Fruit fly (Drosophila melanogaster) whole organism, prepupa: ENCODE measurements around the gene kon.
A peak's percentile ranks its signal among the peaks of the same experiment; 100 is the strongest.

ENCODE experiments used
- Blimp-1 ChIP-seq: fragments of 200-800 bp; sonication (Bioruptor generic); optimal IDR thresholded peaks from 3 replicates; lab custom pipeline; 2017; ENCODE audit warnings: missing biosample characterization, missing genetic modification characterization, mild to moderate bottlenecking, moderate library complexity, missing genetic modification reagents
- CG11294 ChIP-seq: fragments of 200-800 bp; sonication (Bioruptor generic); IDR thresholded peaks from 2 replicates; pipeline ENCODE4 v1.3.6; 2022; ENCODE audit warnings: missing biosample characterization, missing genetic modification characterization
- CG11762 ChIP-seq: fragments of 200-800 bp; sonication (Bioruptor generic); optimal IDR thresholded peaks from 3 replicates; lab custom pipeline; 2016; ENCODE audit warnings: missing biosample characterization, missing genetic modification characterization; ENCODE audit not compliant: insufficient read depth
- CG15336 ChIP-seq: fragments of 200-800 bp; sonication (Bioruptor generic); IDR thresholded peaks from 2 replicates; pipeline ENCODE4 v1.3.6; 2022; ENCODE audit warnings: missing biosample characterization, missing genetic modification characterization
- CG1621 ChIP-seq: fragments of 200-800 bp; sonication (Bioruptor generic); optimal IDR thresholded peaks from 3 replicates; lab custom pipeline; 2018; ENCODE audit warnings: missing biosample characterization, mild to moderate bottlenecking, missing genetic modification characterization
- CG16779 ChIP-seq: fragments of 200-800 bp; sonication (Bioruptor generic); optimal IDR thresholded peaks from 3 replicates; lab custom pipeline; 2017; ENCODE audit warnings: missing biosample characterization, mild to moderate bottlenecking, missing genetic modification characterization
- CG3032 ChIP-seq: fragments of 200-800 bp; optimal IDR thresholded peaks from 2 replicates; lab custom pipeline; 2019; ENCODE audit warnings: missing biosample characterization, mild to moderate bottlenecking, missing genetic modification characterization, moderate library complexity
- CG31627 ChIP-seq: fragments of 200-800 bp; sonication (Bioruptor generic); optimal IDR thresholded peaks from 3 replicates; lab custom pipeline; 2016; ENCODE audit warnings: missing biosample characterization, missing genetic modification characterization
- CG32006 ChIP-seq: fragments of 200-800 bp; sonication (Bioruptor generic); optimal IDR thresholded peaks from 3 replicates; lab custom pipeline; 2017; ENCODE audit warnings: missing biosample characterization, mild to moderate bottlenecking, missing genetic modification characterization
- CG3919 ChIP-seq: fragments of 200-800 bp; sonication (Bioruptor generic); optimal IDR thresholded peaks from 3 replicates; lab custom pipeline; 2016; ENCODE audit warnings: missing biosample characterization, missing genetic modification characterization
- CG4318 ChIP-seq: fragments of 200-800 bp; sonication (Bioruptor generic); optimal IDR thresholded peaks from 3 replicates; lab custom pipeline; 2017; ENCODE audit warnings: missing biosample characterization, mild to moderate bottlenecking, missing genetic modification characterization
- CG6163 ChIP-seq: fragments of 200-800 bp; sonication (Bioruptor generic); IDR thresholded peaks from 3 replicates; pipeline ENCODE4 v1.3.6; 2022; ENCODE audit warnings: missing biosample characterization, missing genetic modification characterization
- CG6792 ChIP-seq: fragments of 200-800 bp; sonication (Bioruptor generic); optimal IDR thresholded peaks from 3 replicates; lab custom pipeline; 2016; ENCODE audit warnings: missing biosample characterization, missing genetic modification characterization
- CG6808 ChIP-seq: fragments of 200-800 bp; sonication (Bioruptor generic); optimal IDR thresholded peaks from 3 replicates; lab custom pipeline; 2017; ENCODE audit warnings: missing biosample characterization, missing genetic modification characterization, mild to moderate bottlenecking, moderate library complexity, missing genetic modification reagents
- CG6854 ChIP-seq: fragments of 200-800 bp; sonication (Bioruptor generic); optimal IDR thresholded peaks from 2 replicates; lab custom pipeline; 2017; ENCODE audit warnings: missing biosample characterization, mild to moderate bottlenecking, missing genetic modification characterization
- CG7368 ChIP-seq: fragments of 200-800 bp; sonication (Bioruptor generic); optimal IDR thresholded peaks from 3 replicates; lab custom pipeline; 2016; ENCODE audit warnings: missing biosample characterization, missing genetic modification characterization
- CG8119 ChIP-seq: fragments of 200-800 bp; sonication (Bioruptor generic); IDR thresholded peaks from 3 replicates; pipeline ENCODE4 v1.3.6; 2022; ENCODE audit warnings: missing biosample characterization, missing genetic modification characterization
- Eip75B ChIP-seq: fragments of 200-800 bp; sonication (Bioruptor generic); optimal IDR thresholded peaks from 3 replicates; lab custom pipeline; 2016; ENCODE audit warnings: missing biosample characterization, missing genetic modification characterization
- Eip78C ChIP-seq: fragments of 200-800 bp; sonication (Bioruptor generic); peaks from one replicate; lab custom pipeline; 2016; ENCODE audit warnings: missing biosample characterization, missing genetic modification characterization
- Eip93F ChIP-seq: fragments of 200-800 bp; sonication (Bioruptor generic); optimal IDR thresholded peaks from 2 replicates; lab custom pipeline; 2016; ENCODE audit warnings: missing biosample characterization, mild to moderate bottlenecking, missing genetic modification characterization
- Ets21C ChIP-seq: fragments of 200-800 bp; sonication (Bioruptor generic); optimal IDR thresholded peaks from 3 replicates; lab custom pipeline; 2016; ENCODE audit warnings: missing biosample characterization, missing genetic modification characterization
- Gug ChIP-seq: fragments of 200-800 bp; sonication (Bioruptor generic); IDR thresholded peaks from 2 replicates; pipeline ENCODE4 v1.3.6; 2022; ENCODE audit warnings: missing biosample characterization, missing genetic modification characterization
- Hr39 ChIP-seq: fragments of 200-800 bp; sonication (Bioruptor generic); optimal IDR thresholded peaks from 2 replicates; lab custom pipeline; 2016; ENCODE audit warnings: missing biosample characterization, missing genetic modification characterization
- Hr4 ChIP-seq: fragments of 200-800 bp; sonication (Bioruptor generic); optimal IDR thresholded peaks from 3 replicates; lab custom pipeline; 2016; ENCODE audit warnings: missing biosample characterization, missing genetic modification characterization
- Met ChIP-seq: fragments of 200-800 bp; sonication (Bioruptor generic); optimal IDR thresholded peaks from 3 replicates; lab custom pipeline; 2016; ENCODE audit warnings: missing biosample characterization, missing genetic modification characterization
- OdsH ChIP-seq: fragments of 200-800 bp; sonication (Bioruptor generic); optimal IDR thresholded peaks from 3 replicates; lab custom pipeline; 2016; ENCODE audit warnings: missing biosample characterization, missing genetic modification characterization
- Smox ChIP-seq: fragments of 200-800 bp; sonication (Bioruptor generic); optimal IDR thresholded peaks from 3 replicates; lab custom pipeline; 2016; ENCODE audit warnings: missing biosample characterization, missing genetic modification characterization
- Sox102F ChIP-seq: fragments of 200-800 bp; sonication (Bioruptor generic); optimal IDR thresholded peaks from 2 replicates; lab custom pipeline; 2016; ENCODE audit warnings: missing biosample characterization, mild to moderate bottlenecking, missing genetic modification characterization
- Sox14 ChIP-seq: fragments of 200-800 bp; sonication (Bioruptor generic); optimal IDR thresholded peaks from 3 replicates; lab custom pipeline; 2016; ENCODE audit warnings: missing biosample characterization, missing genetic modification characterization
- achi ChIP-seq: fragments of 200-800 bp; sonication (Bioruptor generic); optimal IDR thresholded peaks from 3 replicates; lab custom pipeline; 2016; ENCODE audit warnings: missing biosample characterization, missing genetic modification characterization
- cyc ChIP-seq: fragments of 200-800 bp; sonication (Bioruptor generic); optimal IDR thresholded peaks from 3 replicates; lab custom pipeline; 2016; ENCODE audit warnings: missing biosample characterization, missing genetic modification characterization
- esn ChIP-seq: fragments of 200-800 bp; sonication (Bioruptor generic); optimal IDR thresholded peaks from 2 replicates; lab custom pipeline; 2016; ENCODE audit warnings: missing biosample characterization, mild to moderate bottlenecking, missing genetic modification characterization, moderate library complexity
- fd59A ChIP-seq: fragments of 200-800 bp; sonication (Bioruptor generic); optimal IDR thresholded peaks from 2 replicates; lab custom pipeline; 2017; ENCODE audit warnings: missing biosample characterization, mild to moderate bottlenecking, missing genetic modification characterization, missing genetic modification reagents
- fd85E ChIP-seq: fragments of 200-800 bp; sonication (Bioruptor generic); optimal IDR thresholded peaks from 3 replicates; lab custom pipeline; 2016; ENCODE audit warnings: missing biosample characterization, missing genetic modification characterization
- fkh ChIP-seq: fragments of 200-800 bp; sonication (Bioruptor generic); optimal IDR thresholded peaks from 3 replicates; lab custom pipeline; 2017; ENCODE audit warnings: missing biosample characterization, mild to moderate bottlenecking, missing genetic modification characterization, moderate library complexity
- lz ChIP-seq: fragments of 200-800 bp; sonication (Bioruptor generic); optimal IDR thresholded peaks from 3 replicates; lab custom pipeline; 2016; ENCODE audit warnings: missing biosample characterization, missing genetic modification characterization
- net ChIP-seq: fragments of 200-800 bp; sonication (Bioruptor generic); optimal IDR thresholded peaks from 3 replicates; lab custom pipeline; 2016; ENCODE audit warnings: missing biosample characterization, missing genetic modification characterization
- pdm3 ChIP-seq: fragments of 200-800 bp; sonication (Bioruptor generic); optimal IDR thresholded peaks from 3 replicates; lab custom pipeline; 2016; ENCODE audit warnings: missing biosample characterization, missing genetic modification characterization
- salr ChIP-seq, 2 experiments: fragments of 200-800 bp; sonication (Bioruptor generic); optimal IDR thresholded peaks; 3 replicates each; lab custom pipeline; 2016 to 2018; ENCODE audit warnings: missing biosample characterization in 2 of 2, missing genetic modification characterization in 2 of 2, mild to moderate bottlenecking in 1 of 2
- spab ChIP-seq: fragments of 200-800 bp; sonication (Bioruptor generic); optimal IDR thresholded peaks from 2 replicates; lab custom pipeline; 2017; ENCODE audit warnings: missing biosample characterization, mild to moderate bottlenecking, missing genetic modification characterization, missing genetic modification reagents
- ss ChIP-seq, 2 experiments: fragments of 200-800 bp; sonication (Bioruptor generic); optimal IDR thresholded peaks; 2 replicates in 1 of 2; 3 replicates in 1 of 2; lab custom pipeline; 2017 to 2018; ENCODE audit warnings: mild to moderate bottlenecking in 2 of 2, missing biosample characterization in 2 of 2, missing genetic modification characterization in 2 of 2, moderate library complexity in 1 of 2
- svp ChIP-seq: fragments of 200-800 bp; sonication (Bioruptor generic); peaks from one replicate; lab custom pipeline; 2016; ENCODE audit warnings: missing biosample characterization, missing genetic modification characterization
- topi ChIP-seq: fragments of 200-800 bp; sonication (Bioruptor generic); optimal IDR thresholded peaks from 3 replicates; lab custom pipeline; 2016; ENCODE audit warnings: missing biosample characterization, missing genetic modification characterization

kon gene

DNA sequence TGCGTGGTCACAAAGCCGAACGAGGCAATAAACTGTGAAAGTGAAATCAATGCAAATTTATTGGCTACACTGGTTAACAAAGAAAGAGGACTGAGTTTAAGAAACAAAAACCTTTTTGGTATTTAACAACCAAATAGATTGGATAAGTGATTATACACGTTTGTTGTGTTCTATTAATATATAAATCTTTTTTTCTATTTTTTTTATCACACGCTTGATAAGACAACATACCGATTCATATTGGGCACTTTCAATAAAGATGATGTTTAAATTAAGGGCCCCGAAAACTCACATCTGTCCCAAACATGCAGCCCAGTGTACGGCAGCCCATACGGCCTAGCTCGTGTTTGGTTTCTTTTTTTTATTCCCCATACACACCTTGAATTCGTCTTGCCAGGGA, 10.7 kb downstream of the kon start (continued):
- TF ChIP-seq svp (GFP tag; lab: Kevin White, UChicago) = no peak
- TF ChIP-seq Met (GFP tag; lab: Kevin White, UChicago) = no peak
- TF ChIP-seq CG11762 = no peak
- TF ChIP-seq topi (GFP tag; lab: Kevin White, UChicago) = no peak
- TF ChIP-seq Eip78C = peak; percentile 88
- TF ChIP-seq Sox102F = no peak
- no peak for TF ChIP-seq OdsH (GFP tag; lab: Kevin White, UChicago)
- no peak for TF ChIP-seq Sox14
- TF ChIP-seq Ets21C (GFP tag; lab: Kevin White, UChicago) = no peak
- TF ChIP-seq fd59A (GFP tag; lab: Kevin White, UChicago) = peak; percentile 4
- peak; percentile 75 for TF ChIP-seq CG32006 (GFP tag; lab: Kevin White, UChicago)
- TF ChIP-seq fd85E (GFP tag; lab: Kevin White, UChicago) = no peak
- peak; percentile 34 for TF ChIP-seq CG3919 (GFP tag; lab: Kevin White, UChicago)

DNA sequence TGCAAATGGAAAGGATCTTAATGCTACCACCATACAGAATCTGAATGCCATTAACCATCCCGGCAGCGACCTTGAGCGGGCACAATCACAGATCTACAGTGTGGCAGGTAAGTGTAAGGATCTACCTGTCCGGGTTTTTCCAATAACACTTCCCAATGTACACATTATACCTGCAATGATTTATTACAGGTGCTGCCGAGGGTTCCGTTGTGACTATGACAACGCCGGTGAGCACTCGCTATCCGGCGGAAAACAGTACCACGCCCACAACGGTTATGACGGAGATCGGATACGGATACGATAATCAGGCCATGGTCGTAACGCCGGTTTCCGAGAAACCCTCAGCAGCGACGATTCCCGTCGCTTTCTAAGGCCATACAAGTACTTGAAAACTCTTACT, 16.9 kb downstream of the kon start:
- TF ChIP-seq CG15336 (GFP tag; lab: Robert Waterston, UW) (no peak), CG1621 (no peak), CG8119 (no peak), lz (no peak), CG31627 (no peak), Sox102F (no peak), CG4318 (GFP tag; lab: Kevin White, UChicago) (no peak), OdsH (GFP tag; lab: Kevin White, UChicago) (no peak), spab (GFP tag; lab: Kevin White, UChicago) (no peak), CG6854 (GFP tag; lab: Kevin White, UChicago) (no peak), esn (GFP tag; lab: Kevin White, UChicago) (no peak), Smox (no peak), Met (GFP tag; lab: Kevin White, UChicago) (no peak), net (GFP tag; lab: Kevin White, UChicago) (no peak), Eip75B (GFP tag; lab: Kevin White, UChicago) (no peak), CG6808 (GFP tag; lab: Kevin White, UChicago) (no peak), salr (GFP tag; optimal IDR thresholded peaks at IDR 0.05; lab: Kevin White, UChicago) (no peak), CG3032 (no peak)

DNA sequence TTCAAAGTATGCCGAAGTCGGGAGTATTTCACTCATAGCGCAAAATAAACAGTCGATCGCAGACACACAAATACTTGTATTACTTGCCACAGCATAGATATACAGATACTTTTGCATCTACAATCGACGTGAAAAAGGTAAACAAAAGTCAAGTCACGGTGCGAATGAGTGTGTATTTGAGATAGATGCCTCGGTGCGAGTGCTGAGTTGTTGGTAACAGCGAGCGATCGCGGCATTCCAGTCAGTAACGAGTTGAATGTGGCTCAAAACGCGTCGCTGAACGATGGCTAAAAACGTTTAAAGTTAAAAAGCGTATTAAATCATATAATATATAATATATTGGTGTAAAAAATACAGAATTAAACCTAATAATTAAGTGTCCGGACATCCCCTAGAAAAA, 18.6 kb downstream of the kon start, which contains the start of gene grnd:
grnd (plus strand) TSS at position 207 of the 400 bp plus-strand sequence.
- TF ChIP-seq Sox102F = no peak
- TF ChIP-seq CG16779 (tag; lab: Kevin White, UChicago) = no peak
- TF ChIP-seq Blimp-1 (GFP tag; lab: Kevin White, UChicago) = no peak
- no peak for TF ChIP-seq CG32006 (GFP tag; lab: Kevin White, UChicago)
- no peak for TF ChIP-seq net (GFP tag; lab: Kevin White, UChicago)
- no peak for TF ChIP-seq Met (GFP tag; lab: Kevin White, UChicago)
- TF ChIP-seq pdm3 (GFP tag; lab: Kevin White, UChicago) = no peak
- 0 out of 3 replicates have a peak, but pooled peaks have one; percentile 33 for TF ChIP-seq CG6163 (GFP tag; lab: Robert Waterston, UW)
- TF ChIP-seq spab (GFP tag; lab: Kevin White, UChicago) = no peak
- no peak for TF ChIP-seq achi
- TF ChIP-seq cyc (GFP tag; lab: Kevin White, UChicago) = no peak
- no peak for TF ChIP-seq fd85E (GFP tag; lab: Kevin White, UChicago)
- no peak for TF ChIP-seq CG3032
- TF ChIP-seq CG7368 (GFP tag; lab: Kevin White, UChicago) = no peak
- peak; percentile 0 for TF ChIP-seq CG1621
- TF ChIP-seq Gug (GFP tag; lab: Robert Waterston, UW) = no peak
- TF ChIP-seq CG6792 (GFP tag; lab: Kevin White, UChicago) = no peak
- no peak for TF ChIP-seq CG11294 (GFP tag; lab: Robert Waterston, UW)
- no peak for TF ChIP-seq ss (GFP tag; optimal IDR thresholded peaks at IDR 0.05; lab: Kevin White, UChicago)
- no peak for TF ChIP-seq svp (GFP tag; lab: Kevin White, UChicago)
- TF ChIP-seq fkh (GFP tag; lab: Kevin White, UChicago) = peak; percentile 84
- no peak for TF ChIP-seq lz
- TF ChIP-seq Hr4 = no peak
- peak; percentile 17 for TF ChIP-seq Eip93F (GFP tag; lab: Kevin White, UChicago)
- no peak for TF ChIP-seq CG11762
- TF ChIP-seq Hr39 (GFP tag; lab: Kevin White, UChicago) = no peak
- TF ChIP-seq CG3919 (GFP tag; lab: Kevin White, UChicago) = no peak
- TF ChIP-seq, all 60 proteins: peak for 4
